Fruit fly (Drosophila melanogaster) Kc167 (cell line): Measurements from ENCODE around the gene CG13733.

Experiments used
- Myc ChIP-seq: fragments of >200 bp; optimal IDR thresholded peaks from 2 replicates; lab custom pipeline; 2017; ENCODE audit warnings: missing external identifiers
- Sin3A ChIP-seq: fragments of >200 bp; optimal IDR thresholded peaks from 2 replicates; lab custom pipeline; 2018; ENCODE audit warnings: missing external identifiers
- h ChIP-seq: fragments of >200 bp; optimal IDR thresholded peaks from 3 replicates; lab custom pipeline; 2018; ENCODE audit warnings: missing external identifiers
- psq ChIP-seq: fragments of >200 bp; optimal IDR thresholded peaks from 2 replicates; lab custom pipeline; 2017; ENCODE audit warnings: missing external identifiers

DNA sequence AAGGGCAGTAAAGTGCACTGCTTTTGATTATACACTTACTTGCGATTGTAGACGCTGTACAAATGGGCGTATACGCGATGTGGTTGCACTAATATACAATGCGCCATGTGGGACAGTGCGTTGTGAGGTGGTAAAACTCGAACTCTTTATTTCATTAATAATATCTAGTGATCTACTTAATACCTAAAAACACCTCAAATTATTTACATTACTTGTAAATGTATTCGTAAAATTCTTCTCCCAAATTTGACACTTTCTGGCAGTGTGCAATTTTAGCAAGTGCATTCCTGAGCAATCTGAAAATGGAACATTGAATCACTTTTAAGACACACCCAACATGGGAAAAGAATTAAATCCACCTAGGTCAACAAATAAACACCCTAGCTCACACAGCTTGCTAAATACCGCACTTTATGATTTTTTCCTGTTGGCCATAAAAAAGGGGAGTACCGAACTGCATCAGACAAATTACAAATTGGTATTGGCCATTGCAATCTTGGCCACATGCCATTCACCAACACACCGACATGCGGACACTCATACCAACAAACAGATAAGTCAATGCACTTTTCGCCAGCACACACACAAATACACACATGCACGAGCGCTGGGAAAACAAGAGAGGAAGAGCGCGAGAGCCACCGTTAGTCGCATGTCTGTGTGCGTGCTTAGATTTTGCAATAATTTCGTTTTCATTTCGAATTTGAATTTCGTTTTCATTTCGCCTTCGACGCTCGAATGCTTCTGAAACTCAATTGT is 20.4 kb upstream of the CG13733 start:
- TF ChIP-seq Myc (lab: Kevin White, UChicago) (no peak), psq (lab: Kevin White, UChicago) (no peak), h (lab: Kevin White, UChicago) (no peak), Sin3A (lab: Kevin White, UChicago) (no peak)
